Worm (Caenorhabditis elegans) whole organism, L1 larva: Measurements from ENCODE around the gene erp-44.3.

Experiments
- Y116A8C.19 ChIP-seq: sonication (generic microtip); optimal IDR thresholded peaks from 2 replicates; lab custom pipeline; 2016; ENCODE audit warnings: missing compliant biosample characterization, missing genetic modification characterization, borderline replicate concordance
- aly-2 ChIP-seq: fragments of 150-350 bp; optimal IDR thresholded peaks from 2 replicates; lab custom pipeline; 2014; ENCODE audit warnings: missing biosample characterization, missing genetic modification characterization
- egl-13 ChIP-seq: sonication (generic microtip); optimal IDR thresholded peaks from 2 replicates; lab custom pipeline; 2016; ENCODE audit warnings: missing genotype, missing genetic modification reagents, missing genetic modification characterization, missing compliant biosample characterization
- mdl-1 ChIP-seq, 2 experiments: fragments of 150-350 bp; optimal IDR thresholded peaks; 2 replicates each; lab custom pipeline; 2014 to 2017; ENCODE audit warnings: missing biosample characterization in 2 of 2, missing genetic modification characterization in 2 of 2, inconsistent platforms in 1 of 2
- mef-2 ChIP-seq: fragments of 150-350 bp; optimal IDR thresholded peaks from 2 replicates; lab custom pipeline; 2014; ENCODE audit warnings: missing biosample characterization, missing genetic modification characterization
- nhr-28 ChIP-seq: fragments of 150-350 bp; optimal IDR thresholded peaks from 2 replicates; lab custom pipeline; 2014; ENCODE audit warnings: missing biosample characterization, missing genetic modification characterization

DNA sequence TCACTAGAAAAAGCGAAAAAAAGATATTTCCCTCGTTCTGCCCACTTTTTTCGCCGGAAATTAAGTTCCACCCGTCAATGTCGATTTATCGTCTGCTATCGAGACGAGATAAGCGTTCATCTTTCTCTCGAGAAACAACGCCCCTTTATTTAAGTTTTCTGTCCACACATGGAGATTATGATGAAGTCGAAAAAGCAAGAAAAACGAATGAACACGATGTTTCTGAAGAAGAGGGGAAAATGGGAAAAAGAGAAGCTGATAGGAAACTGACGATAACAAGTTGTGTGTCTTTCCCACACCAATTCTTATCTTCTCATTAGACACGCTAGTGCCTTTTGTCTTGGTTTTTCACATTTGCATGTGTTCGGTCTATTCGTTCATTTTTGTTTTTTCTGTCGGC lies 52.3 kb downstream of the erp-44.3 start:
- no peak for TF ChIP-seq mef-2 (tag; lab: Kevin White, UChicago)
- no peak for TF ChIP-seq nhr-28 (tag; lab: Kevin White, UChicago)
- TF ChIP-seq egl-13 (tag; lab: Kevin White, UChicago): no peak
- TF ChIP-seq Y116A8C.19: no peak
- no peak for TF ChIP-seq aly-2 (tag; lab: Kevin White, UChicago)
- no peak for TF ChIP-seq mdl-1 (tag; optimal IDR thresholded peaks at IDR 0.05; lab: Kevin White, UChicago)
